Worm (Caenorhabditis elegans) whole organism, mixed stage, embryonic: ENCODE measurements around the gene pisy-1.

Experiments
- ceh-83 ChIP-seq: fragments of 200-800 bp; sonication (Bioruptor generic); optimal IDR thresholded peaks from 2 replicates; lab custom pipeline; 2018; ENCODE audit warnings: mild to moderate bottlenecking, missing genetic modification characterization, missing compliant biosample characterization
- elt-3 ChIP-seq: fragments of 150-350 bp; optimal IDR thresholded peaks from 2 replicates; lab custom pipeline; 2014; ENCODE audit warnings: missing biosample characterization, missing genetic modification characterization
- flh-1 ChIP-seq: fragments of 200-800 bp; sonication (Bioruptor generic); optimal IDR thresholded peaks from 2 replicates; lab custom pipeline; 2018; ENCODE audit warnings: mild to moderate bottlenecking, missing genetic modification characterization, moderate library complexity, missing compliant biosample characterization
- nhr-28 ChIP-seq: fragments of 150-350 bp; optimal IDR thresholded peaks from 2 replicates; lab custom pipeline; 2014; ENCODE audit warnings: missing biosample characterization, missing genetic modification characterization
- nhr-76 ChIP-seq: sonication (generic microtip); optimal IDR thresholded peaks from 2 replicates; lab custom pipeline; 2017; ENCODE audit warnings: missing biosample characterization, missing genetic modification characterization
- pha-4 ChIP-seq: fragments of 150-350 bp; optimal IDR thresholded peaks from 2 replicates; lab custom pipeline; 2018; ENCODE audit warnings: missing biosample characterization, missing genetic modification reagents, missing genetic modification characterization
- sptf-1 ChIP-seq: sonication (generic microtip); optimal IDR thresholded peaks from 2 replicates; lab custom pipeline; 2017; ENCODE audit warnings: mild to moderate bottlenecking, missing genetic modification characterization, moderate library complexity, missing compliant biosample characterization
- unc-39 ChIP-seq: fragments of 150-350 bp; optimal IDR thresholded peaks from 2 replicates; lab custom pipeline; 2014; ENCODE audit warnings: missing biosample characterization, missing genetic modification characterization
- unc-62 ChIP-seq: fragments of 150-350 bp; optimal IDR thresholded peaks from 2 replicates; lab custom pipeline; 2014; ENCODE audit warnings: missing biosample characterization, missing genetic modification reagents, missing genetic modification characterization

ce11 chrII:12736579-12736978 is 1.6 kb downstream of the pisy-1 start, which contains the start of gene snrp-200:
- no peak for TF ChIP-seq unc-39 (tag; lab: Kevin White, UChicago)
- no peak for TF ChIP-seq sptf-1
- TF ChIP-seq ceh-83: no peak
- TF ChIP-seq pha-4 (tag; lab: Kevin White, UChicago): no peak
- TF ChIP-seq nhr-76 (tag; lab: Kevin White, UChicago): no peak
- TF ChIP-seq flh-1 (GFP tag; lab: Kevin White, UChicago): no peak
- no peak for TF ChIP-seq nhr-28 (tag; lab: Kevin White, UChicago)
- no peak for TF ChIP-seq unc-62 (GFP tag; lab: Kevin White, UChicago)
- no peak for TF ChIP-seq elt-3 (tag; lab: Kevin White, UChicago)
